Fruit fly (Drosophila melanogaster) whole organism, prepupa: ENCODE data around the gene CG31777.
A peak's percentile ranks its signal among the peaks of the same experiment; 100 is the strongest.

Experiments used
- CG11294 ChIP-seq: fragments of 200-800 bp; sonication (Bioruptor generic); IDR thresholded peaks from 2 replicates; pipeline ENCODE4 v1.3.6; 2022; ENCODE audit warnings: missing biosample characterization, missing genetic modification characterization
- CG11762 ChIP-seq: fragments of 200-800 bp; sonication (Bioruptor generic); optimal IDR thresholded peaks from 3 replicates; lab custom pipeline; 2016; ENCODE audit warnings: missing biosample characterization, missing genetic modification characterization; ENCODE audit not compliant: insufficient read depth
- CG15336 ChIP-seq: fragments of 200-800 bp; sonication (Bioruptor generic); IDR thresholded peaks from 2 replicates; pipeline ENCODE4 v1.3.6; 2022; ENCODE audit warnings: missing biosample characterization, missing genetic modification characterization
- CG32006 ChIP-seq: fragments of 200-800 bp; sonication (Bioruptor generic); optimal IDR thresholded peaks from 3 replicates; lab custom pipeline; 2017; ENCODE audit warnings: missing biosample characterization, mild to moderate bottlenecking, missing genetic modification characterization
- CG3919 ChIP-seq: fragments of 200-800 bp; sonication (Bioruptor generic); optimal IDR thresholded peaks from 3 replicates; lab custom pipeline; 2016; ENCODE audit warnings: missing biosample characterization, missing genetic modification characterization
- CG4318 ChIP-seq: fragments of 200-800 bp; sonication (Bioruptor generic); optimal IDR thresholded peaks from 3 replicates; lab custom pipeline; 2017; ENCODE audit warnings: missing biosample characterization, mild to moderate bottlenecking, missing genetic modification characterization
- CG6163 ChIP-seq: fragments of 200-800 bp; sonication (Bioruptor generic); IDR thresholded peaks from 3 replicates; pipeline ENCODE4 v1.3.6; 2022; ENCODE audit warnings: missing biosample characterization, missing genetic modification characterization
- CG6792 ChIP-seq: fragments of 200-800 bp; sonication (Bioruptor generic); optimal IDR thresholded peaks from 3 replicates; lab custom pipeline; 2016; ENCODE audit warnings: missing biosample characterization, missing genetic modification characterization
- CG6808 ChIP-seq: fragments of 200-800 bp; sonication (Bioruptor generic); optimal IDR thresholded peaks from 3 replicates; lab custom pipeline; 2017; ENCODE audit warnings: missing biosample characterization, missing genetic modification characterization, mild to moderate bottlenecking, moderate library complexity, missing genetic modification reagents
- CG6854 ChIP-seq: fragments of 200-800 bp; sonication (Bioruptor generic); optimal IDR thresholded peaks from 2 replicates; lab custom pipeline; 2017; ENCODE audit warnings: missing biosample characterization, mild to moderate bottlenecking, missing genetic modification characterization
- CG7368 ChIP-seq: fragments of 200-800 bp; sonication (Bioruptor generic); optimal IDR thresholded peaks from 3 replicates; lab custom pipeline; 2016; ENCODE audit warnings: missing biosample characterization, missing genetic modification characterization
- CG8119 ChIP-seq: fragments of 200-800 bp; sonication (Bioruptor generic); IDR thresholded peaks from 3 replicates; pipeline ENCODE4 v1.3.6; 2022; ENCODE audit warnings: missing biosample characterization, missing genetic modification characterization
- CG8319 ChIP-seq: fragments of 200-800 bp; sonication (Bioruptor generic); optimal IDR thresholded peaks from 3 replicates; lab custom pipeline; 2016; ENCODE audit warnings: missing biosample characterization, missing genetic modification characterization
- CG9139 ChIP-seq: fragments of 200-800 bp; sonication (Bioruptor generic); optimal IDR thresholded peaks from 3 replicates; lab custom pipeline; 2017; ENCODE audit warnings: missing biosample characterization, mild to moderate bottlenecking, missing genetic modification characterization
- Eip78C ChIP-seq: fragments of 200-800 bp; sonication (Bioruptor generic); peaks from one replicate; lab custom pipeline; 2016; ENCODE audit warnings: missing biosample characterization, missing genetic modification characterization
- Ets96B ChIP-seq: fragments of 200-800 bp; optimal IDR thresholded peaks from 2 replicates; lab custom pipeline; 2019; ENCODE audit warnings: missing biosample characterization, mild to moderate bottlenecking, missing genetic modification characterization, moderate library complexity
- Gug ChIP-seq: fragments of 200-800 bp; sonication (Bioruptor generic); IDR thresholded peaks from 2 replicates; pipeline ENCODE4 v1.3.6; 2022; ENCODE audit warnings: missing biosample characterization, missing genetic modification characterization
- Hr38 ChIP-seq: sonication (Bioruptor generic); optimal IDR thresholded peaks from 2 replicates; lab custom pipeline; 2016; ENCODE audit warnings: missing biosample characterization, missing genetic modification characterization
- Hr39 ChIP-seq: fragments of 200-800 bp; sonication (Bioruptor generic); optimal IDR thresholded peaks from 2 replicates; lab custom pipeline; 2016; ENCODE audit warnings: missing biosample characterization, missing genetic modification characterization
- Lpt ChIP-seq: fragments of 200-800 bp; sonication (Bioruptor generic); optimal IDR thresholded peaks from 3 replicates; lab custom pipeline; 2016; ENCODE audit warnings: missing biosample characterization, missing genetic modification characterization
- Met ChIP-seq: fragments of 200-800 bp; sonication (Bioruptor generic); optimal IDR thresholded peaks from 3 replicates; lab custom pipeline; 2016; ENCODE audit warnings: missing biosample characterization, missing genetic modification characterization
- OdsH ChIP-seq: fragments of 200-800 bp; sonication (Bioruptor generic); optimal IDR thresholded peaks from 3 replicates; lab custom pipeline; 2016; ENCODE audit warnings: missing biosample characterization, missing genetic modification characterization
- Smox ChIP-seq: fragments of 200-800 bp; sonication (Bioruptor generic); optimal IDR thresholded peaks from 3 replicates; lab custom pipeline; 2016; ENCODE audit warnings: missing biosample characterization, missing genetic modification characterization
- Sox14 ChIP-seq: fragments of 200-800 bp; sonication (Bioruptor generic); optimal IDR thresholded peaks from 3 replicates; lab custom pipeline; 2016; ENCODE audit warnings: missing biosample characterization, missing genetic modification characterization
- cyc ChIP-seq: fragments of 200-800 bp; sonication (Bioruptor generic); optimal IDR thresholded peaks from 3 replicates; lab custom pipeline; 2016; ENCODE audit warnings: missing biosample characterization, missing genetic modification characterization
- dsx ChIP-seq: fragments of 200-800 bp; optimal IDR thresholded peaks from 3 replicates; lab custom pipeline; 2019; ENCODE audit warnings: missing biosample characterization, mild to moderate bottlenecking, missing genetic modification characterization, moderate library complexity; ENCODE audit not compliant: poor library complexity, severe bottlenecking
- fd59A ChIP-seq: fragments of 200-800 bp; sonication (Bioruptor generic); optimal IDR thresholded peaks from 2 replicates; lab custom pipeline; 2017; ENCODE audit warnings: missing biosample characterization, mild to moderate bottlenecking, missing genetic modification characterization, missing genetic modification reagents
- fd85E ChIP-seq: fragments of 200-800 bp; sonication (Bioruptor generic); optimal IDR thresholded peaks from 3 replicates; lab custom pipeline; 2016; ENCODE audit warnings: missing biosample characterization, missing genetic modification characterization
- fkh ChIP-seq: fragments of 200-800 bp; sonication (Bioruptor generic); optimal IDR thresholded peaks from 3 replicates; lab custom pipeline; 2017; ENCODE audit warnings: missing biosample characterization, mild to moderate bottlenecking, missing genetic modification characterization, moderate library complexity
- net ChIP-seq: fragments of 200-800 bp; sonication (Bioruptor generic); optimal IDR thresholded peaks from 3 replicates; lab custom pipeline; 2016; ENCODE audit warnings: missing biosample characterization, missing genetic modification characterization
- pdm3 ChIP-seq: fragments of 200-800 bp; sonication (Bioruptor generic); optimal IDR thresholded peaks from 3 replicates; lab custom pipeline; 2016; ENCODE audit warnings: missing biosample characterization, missing genetic modification characterization
- ss ChIP-seq, 2 experiments: fragments of 200-800 bp; sonication (Bioruptor generic); optimal IDR thresholded peaks; 2 replicates in 1 of 2; 3 replicates in 1 of 2; lab custom pipeline; 2017 to 2018; ENCODE audit warnings: mild to moderate bottlenecking in 2 of 2, missing biosample characterization in 2 of 2, missing genetic modification characterization in 2 of 2, moderate library complexity in 1 of 2
- svp ChIP-seq: fragments of 200-800 bp; sonication (Bioruptor generic); peaks from one replicate; lab custom pipeline; 2016; ENCODE audit warnings: missing biosample characterization, missing genetic modification characterization
- vri ChIP-seq: fragments of 200-800 bp; sonication (Bioruptor generic); optimal IDR thresholded peaks from 3 replicates; lab custom pipeline; 2016; ENCODE audit warnings: missing biosample characterization, mild to moderate bottlenecking, missing genetic modification characterization

CG31777 gene

dm6 chr2L:3697772-3698171, 9.1 kb downstream of the CG31777 start, which contains the start of gene CG3604:
Gene CG3604 (minus strand): TSS chr2L:3697872.
- TF ChIP-seq CG6808 (no peak), svp (GFP tag; lab: Kevin White, UChicago) (peak; percentile 33)
- TF ChIP-seq, all 60 proteins: peak for 1

dm6 chr2L:3696438-3696837, 10.4 kb downstream of the CG31777 start, which contains the start of gene IM33:
Gene IM33 (minus strand): TSS chr2L:3696658.
- TF ChIP-seq Hr39 (no peak), CG15336 (GFP tag; lab: Robert Waterston, UW) (no peak), Lpt (no peak), CG6792 (GFP tag; lab: Kevin White, UChicago) (no peak), fd59A (GFP tag; lab: Kevin White, UChicago) (no peak), OdsH (GFP tag; lab: Kevin White, UChicago) (no peak), CG6163 (GFP tag; lab: Robert Waterston, UW) (no peak), CG8319 (no peak), CG32006 (GFP tag; lab: Kevin White, UChicago) (no peak), CG6808 (no peak), fkh (GFP tag; lab: Kevin White, UChicago) (no peak), ss (GFP tag; optimal IDR thresholded peaks at IDR 0.05; lab: Kevin White, UChicago) (no peak), CG11294 (GFP tag; lab: Robert Waterston, UW) (no peak), CG3919 (GFP tag; lab: Kevin White, UChicago) (no peak), Gug (GFP tag; lab: Robert Waterston, UW) (no peak), Ets96B (tag; lab: Kevin White, UChicago) (no peak), Sox14 (no peak), vri (GFP tag; lab: Kevin White, UChicago) (no peak)

dm6 chr2L:3695361-3695818, 11.5 kb downstream of the CG31777 start, which contains the start of gene CG16713:
Gene CG16713 (minus strand): TSS chr2L:3695411.
- TF ChIP-seq ss (GFP tag; optimal IDR thresholded peaks at IDR 0.05; lab: Kevin White, UChicago), result no peak
- peak; percentile 12 for TF ChIP-seq Eip78C (GFP tag; lab: Kevin White, UChicago)
- no peak for TF ChIP-seq Sox14
- no peak for TF ChIP-seq CG3919 (GFP tag; lab: Kevin White, UChicago)
- TF ChIP-seq dsx (GFP tag; lab: Kevin White, UChicago), result no peak
- TF ChIP-seq svp (GFP tag; lab: Kevin White, UChicago), result peak; percentile 83
- TF ChIP-seq Hr39, result no peak
- TF ChIP-seq net (GFP tag; lab: Kevin White, UChicago), result no peak
- no peak for TF ChIP-seq fd85E (GFP tag; lab: Kevin White, UChicago)
- TF ChIP-seq CG6854, result no peak
- TF ChIP-seq CG6792 (GFP tag; lab: Kevin White, UChicago), result no peak
- no peak for TF ChIP-seq cyc (GFP tag; lab: Kevin White, UChicago)
- TF ChIP-seq CG11762 (GFP tag; lab: Kevin White, UChicago), result no peak
- no peak for TF ChIP-seq CG8119 (GFP tag; lab: Robert Waterston, UW)
- TF ChIP-seq CG32006 (GFP tag; lab: Kevin White, UChicago), result no peak
- no peak for TF ChIP-seq CG4318 (GFP tag; lab: Kevin White, UChicago)
- peak; percentile 11 for TF ChIP-seq fkh (GFP tag; lab: Kevin White, UChicago)
- no peak for TF ChIP-seq Hr38
- no peak for TF ChIP-seq CG7368 (GFP tag; lab: Kevin White, UChicago)
- no peak for TF ChIP-seq Smox (GFP tag; lab: Kevin White, UChicago)
- TF ChIP-seq fd59A (GFP tag; lab: Kevin White, UChicago), result no peak
- no peak for TF ChIP-seq vri (GFP tag; lab: Kevin White, UChicago)
- TF ChIP-seq, all 60 proteins: peak for 3

- no peak for TF ChIP-seq CG9139 (GFP tag; lab: Kevin White, UChicago)
- no peak for TF ChIP-seq pdm3 (GFP tag; lab: Kevin White, UChicago)
- TF ChIP-seq Met, result no peak
Measured at dm6 chr2L:3694920-3695319, 11.9 kb downstream of the CG31777 start, which contains the start of gene CG43165. Gene CG43165 (minus strand): TSS chr2L:3695020.
